Fruit fly (Drosophila melanogaster): ENCODE data around the gene pns.

DNA sequence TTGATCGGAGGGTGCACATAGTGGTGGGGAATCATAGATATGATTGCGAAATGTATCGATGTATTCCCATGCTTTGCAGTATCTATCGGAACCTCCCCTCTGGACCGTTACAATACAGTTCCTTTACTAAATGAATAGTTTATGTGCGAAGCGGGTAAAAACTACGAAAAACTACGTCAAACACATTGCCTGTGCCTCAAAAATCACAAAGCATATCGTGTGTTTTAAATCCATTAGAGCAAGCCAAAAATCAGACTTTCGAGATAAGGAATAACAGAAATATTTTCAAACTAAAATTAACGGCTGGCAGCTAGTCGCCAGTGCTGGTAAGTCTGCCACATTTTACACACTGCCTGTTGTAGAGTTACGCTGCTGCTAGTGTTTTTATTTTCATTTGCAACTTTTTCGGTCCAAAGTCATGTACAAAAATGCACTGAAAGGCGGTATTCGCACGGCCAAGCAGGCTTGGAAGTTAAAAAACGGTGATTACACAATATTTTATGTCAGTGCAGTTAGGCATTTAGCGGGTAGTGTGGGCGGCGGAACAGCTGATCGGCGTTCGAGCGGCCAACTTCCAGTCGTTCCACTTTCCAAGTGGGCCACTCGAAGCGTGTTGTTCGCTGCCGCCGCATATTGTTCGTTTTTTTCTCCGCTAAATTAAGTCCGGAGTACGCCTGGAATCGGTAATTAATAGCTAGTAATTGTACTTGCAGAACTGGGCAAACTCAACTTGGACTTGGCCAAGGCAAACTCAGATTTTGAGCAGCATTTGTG lies 19.5 kb upstream of the pns start:
- no peak for TF ChIP-seq Abd-B (GFP tag; optimal IDR thresholded peaks at IDR 0.05)
- TF ChIP-seq woc (GFP tag; optimal IDR thresholded peaks at IDR 0.05) = peak; percentile 45
- TF ChIP-seq h (GFP tag; optimal IDR thresholded peaks at IDR 0.05) = peak; percentile 81
- TF ChIP-seq Dfd (GFP tag; optimal IDR thresholded peaks at IDR 0.05) = no peak
- no peak for TF ChIP-seq Rel (GFP tag; optimal IDR thresholded peaks at IDR 0.05)
- peak; percentile 9 for TF ChIP-seq Rel (tag; optimal IDR thresholded peaks at IDR 0.05)
- no peak for TF ChIP-seq Hnf4 (GFP tag; optimal IDR thresholded peaks at IDR 0.05)

All from whole organism, wandering third instar larva.